Worm (Caenorhabditis elegans) whole organism, late embryonic: ENCODE measurements around the gene nemt-1.
A peak's percentile ranks its signal among the peaks of the same experiment; 100 is the strongest.

Experiments used
- C08G9.2 ChIP-seq: sonication (generic microtip); optimal IDR thresholded peaks from 2 replicates; lab custom pipeline; 2016; ENCODE audit warnings: mild to moderate bottlenecking, missing genetic modification characterization, moderate library complexity, missing compliant biosample characterization
- T23F11.4 ChIP-seq: fragments of 200-800 bp; sonication (Bioruptor generic); optimal IDR thresholded peaks from 2 replicates; lab custom pipeline; 2018; ENCODE audit warnings: mild to moderate bottlenecking, missing genetic modification characterization, missing compliant biosample characterization
- ceh-2 ChIP-seq: sonication (generic microtip); optimal IDR thresholded peaks from 2 replicates; lab custom pipeline; 2016; ENCODE audit warnings: missing genotype, missing genetic modification characterization, missing compliant biosample characterization
- ceh-24 ChIP-seq: sonication (generic microtip); optimal IDR thresholded peaks from 2 replicates; lab custom pipeline; 2016; ENCODE audit warnings: mild to moderate bottlenecking, missing genetic modification characterization, missing compliant biosample characterization
- ceh-31 ChIP-seq: sonication (generic microtip); optimal IDR thresholded peaks from 2 replicates; lab custom pipeline; 2016; ENCODE audit warnings: missing genetic modification characterization, missing compliant biosample characterization
- ceh-34 ChIP-seq: sonication (generic microtip); optimal IDR thresholded peaks from 2 replicates; lab custom pipeline; 2016; ENCODE audit warnings: mild to moderate bottlenecking, missing genetic modification characterization, missing compliant biosample characterization
- ceh-45 ChIP-seq: fragments of 200-800 bp; sonication (Bioruptor generic); IDR thresholded peaks from 2 replicates; pipeline ENCODE4 v1.3.6; 2022; ENCODE audit warnings: missing genetic modification reagents, missing genetic modification characterization, missing compliant biosample characterization
- ceh-9 ChIP-seq: sonication (generic microtip); optimal IDR thresholded peaks from 2 replicates; lab custom pipeline; 2016; ENCODE audit warnings: mild to moderate bottlenecking, missing genetic modification characterization, inconsistent platforms, missing compliant biosample characterization
- dmd-4 ChIP-seq: sonication (generic microtip); optimal IDR thresholded peaks from 2 replicates; lab custom pipeline; 2016; ENCODE audit warnings: borderline replicate concordance, missing genetic modification characterization, missing compliant biosample characterization
- elt-2 ChIP-seq: sonication (generic microtip); optimal IDR thresholded peaks from 2 replicates; lab custom pipeline; 2016; ENCODE audit warnings: missing genetic modification reagents, missing genetic modification characterization, missing compliant biosample characterization
- fax-1 ChIP-seq: sonication (generic microtip); optimal IDR thresholded peaks from 2 replicates; lab custom pipeline; 2016; ENCODE audit warnings: missing genotype, missing genetic modification characterization, missing compliant biosample characterization
- fkh-6 ChIP-seq: sonication (generic microtip); optimal IDR thresholded peaks from 2 replicates; lab custom pipeline; 2016; ENCODE audit warnings: missing genetic modification characterization, missing compliant biosample characterization
- gmeb-2 ChIP-seq: sonication (generic microtip); optimal IDR thresholded peaks from 2 replicates; lab custom pipeline; 2016; ENCODE audit warnings: missing genetic modification characterization, inconsistent platforms, missing compliant biosample characterization
- hlh-13 ChIP-seq: fragments of 200-800 bp; sonication (Bioruptor generic); optimal IDR thresholded peaks from 2 replicates; lab custom pipeline; 2018; ENCODE audit warnings: mild to moderate bottlenecking, missing genetic modification characterization, missing compliant biosample characterization
- hlh-15 ChIP-seq: sonication (generic microtip); optimal IDR thresholded peaks from 2 replicates; lab custom pipeline; 2016; ENCODE audit warnings: missing genetic modification characterization, missing compliant biosample characterization
- hlh-30 ChIP-seq: sonication (generic microtip); optimal IDR thresholded peaks from 2 replicates; lab custom pipeline; 2017; ENCODE audit warnings: antibody characterized with exemption, missing genetic modification characterization, missing compliant biosample characterization; ENCODE audit not compliant: insufficient read depth
- hlh-6 ChIP-seq: sonication (generic microtip); optimal IDR thresholded peaks from 2 replicates; lab custom pipeline; 2016; ENCODE audit warnings: missing genotype, missing genetic modification characterization, missing compliant biosample characterization
- hlh-8 ChIP-seq: sonication (generic microtip); optimal IDR thresholded peaks from 2 replicates; lab custom pipeline; 2016; ENCODE audit warnings: missing genotype, missing genetic modification characterization, missing compliant biosample characterization
- lim-6 ChIP-seq: sonication (generic microtip); optimal IDR thresholded peaks from 2 replicates; lab custom pipeline; 2016; ENCODE audit warnings: missing genetic modification characterization, missing compliant biosample characterization
- lin-11 ChIP-seq: fragments of 200-800 bp; sonication (Bioruptor generic); optimal IDR thresholded peaks from 2 replicates; lab custom pipeline; 2018; ENCODE audit warnings: mild to moderate bottlenecking, missing genetic modification characterization, missing compliant biosample characterization
- madf-2 ChIP-seq: sonication (generic microtip); optimal IDR thresholded peaks from 2 replicates; lab custom pipeline; 2017; ENCODE audit warnings: missing genetic modification characterization, missing compliant biosample characterization
- nhr-11 ChIP-seq: fragments of 150-350 bp; optimal IDR thresholded peaks from 2 replicates; lab custom pipeline; 2014; ENCODE audit warnings: missing biosample characterization, missing genetic modification characterization
- odd-2 ChIP-seq: sonication (generic microtip); optimal IDR thresholded peaks from 2 replicates; lab custom pipeline; 2017; ENCODE audit warnings: antibody characterized with exemption, mild to moderate bottlenecking, missing genetic modification characterization, missing compliant biosample characterization
- pag-3 ChIP-seq: sonication (generic microtip); optimal IDR thresholded peaks from 2 replicates; lab custom pipeline; 2016; ENCODE audit warnings: missing compliant biosample characterization, missing genetic modification characterization, borderline replicate concordance
- pax-1 ChIP-seq: fragments of 150-350 bp; optimal IDR thresholded peaks from 2 replicates; lab custom pipeline; 2014; ENCODE audit warnings: missing biosample characterization, missing genetic modification characterization
- pha-2 ChIP-seq: sonication (generic microtip); optimal IDR thresholded peaks from 2 replicates; lab custom pipeline; 2017; ENCODE audit warnings: mild to moderate bottlenecking, missing genetic modification characterization, missing compliant biosample characterization
- pha-4 ChIP-seq: fragments of 150-350 bp; optimal IDR thresholded peaks from 2 replicates; lab custom pipeline; 2018; ENCODE audit warnings: missing biosample characterization, missing genetic modification reagents, missing genetic modification characterization
- pqm-1 ChIP-seq: sonication (generic microtip); optimal IDR thresholded peaks from 2 replicates; lab custom pipeline; 2016; ENCODE audit warnings: missing genetic modification characterization, missing compliant biosample characterization
- pros-1 ChIP-seq: fragments of 150-350 bp; optimal IDR thresholded peaks from 2 replicates; lab custom pipeline; 2014; ENCODE audit warnings: missing biosample characterization, missing genetic modification reagents, missing genetic modification characterization
- ref-2 ChIP-seq: sonication (generic microtip); optimal IDR thresholded peaks from 2 replicates; lab custom pipeline; 2016; ENCODE audit warnings: missing genetic modification characterization, missing compliant biosample characterization
- rnt-1 ChIP-seq: sonication (generic microtip); optimal IDR thresholded peaks from 2 replicates; lab custom pipeline; 2016; ENCODE audit warnings: missing genetic modification characterization, missing compliant biosample characterization
- sdc-2 ChIP-seq: sonication (generic microtip); optimal IDR thresholded peaks from 2 replicates; lab custom pipeline; 2016; ENCODE audit warnings: missing genotype, missing genetic modification characterization, missing compliant biosample characterization
- sox-2 ChIP-seq: fragments of 200-800 bp; sonication (Bioruptor generic); IDR thresholded peaks from 2 replicates; pipeline ENCODE4 v1.3.6; 2022; ENCODE audit warnings: missing genetic modification reagents, missing genetic modification characterization, missing compliant biosample characterization
- sox-4 ChIP-seq: sonication (generic microtip); optimal IDR thresholded peaks from 2 replicates; lab custom pipeline; 2017; ENCODE audit warnings: mild to moderate bottlenecking, missing genetic modification characterization, inconsistent platforms, missing compliant biosample characterization
- tbx-7 ChIP-seq: sonication (generic microtip); optimal IDR thresholded peaks from 2 replicates; lab custom pipeline; 2016; ENCODE audit warnings: missing genotype, missing genetic modification characterization, missing compliant biosample characterization
- ttx-3 ChIP-seq: sonication (generic microtip); optimal IDR thresholded peaks from 2 replicates; lab custom pipeline; 2016; ENCODE audit warnings: missing genetic modification reagents, missing genetic modification characterization, missing compliant biosample characterization
- unc-42 ChIP-seq: sonication (generic microtip); optimal IDR thresholded peaks from 2 replicates; lab custom pipeline; 2016; ENCODE audit warnings: missing genotype, missing genetic modification characterization, missing compliant biosample characterization
- unc-55 ChIP-seq: sonication (generic microtip); optimal IDR thresholded peaks from 2 replicates; lab custom pipeline; 2017; ENCODE audit warnings: missing biosample characterization, missing genetic modification reagents, missing genetic modification characterization
- ztf-16 ChIP-seq: sonication (generic microtip); optimal IDR thresholded peaks from 2 replicates; lab custom pipeline; 2017; ENCODE audit warnings: missing genetic modification characterization, missing compliant biosample characterization

The nemt-1 gene

DNA sequence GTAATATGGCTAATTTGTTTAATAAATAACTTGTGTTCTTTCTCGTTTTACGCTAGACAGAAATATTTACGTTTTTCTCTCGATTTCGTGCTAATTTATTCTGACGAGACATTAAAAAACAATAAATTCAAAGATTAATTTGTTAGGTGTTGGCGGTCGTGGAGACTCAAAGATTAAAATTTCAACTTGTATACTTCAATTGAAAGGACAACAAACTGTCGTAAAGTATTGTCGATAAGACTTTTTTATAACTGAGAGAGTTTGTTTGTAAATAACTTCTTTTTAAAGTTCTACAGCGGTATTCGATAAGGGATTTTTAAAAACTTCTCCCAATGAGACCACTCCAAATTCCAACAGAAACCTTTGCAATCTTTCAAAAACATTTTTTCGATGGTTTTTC, 34.5 kb upstream of the nemt-1 start:
- TF ChIP-seq lin-11 (tag; lab: Kevin White, UChicago): no peak
- TF ChIP-seq ceh-9 (tag; lab: Kevin White, UChicago): no peak
- TF ChIP-seq unc-55 (GFP tag; lab: Kevin White, UChicago): no peak
- TF ChIP-seq ceh-45 (GFP tag; lab: Robert Waterston, UW): no peak
- TF ChIP-seq ceh-2 (tag; lab: Kevin White, UChicago): no peak
- TF ChIP-seq pros-1 (tag; lab: Kevin White, UChicago): no peak
- TF ChIP-seq hlh-15 (tag; lab: Kevin White, UChicago): no peak
- TF ChIP-seq ttx-3: no peak
- TF ChIP-seq sdc-2 (tag; lab: Kevin White, UChicago): no peak
- TF ChIP-seq hlh-13 (GFP tag; lab: Kevin White, UChicago): no peak
- TF ChIP-seq sox-4 (tag; lab: Kevin White, UChicago): no peak
- TF ChIP-seq hlh-8 (tag; lab: Kevin White, UChicago): no peak
- no peak for TF ChIP-seq nhr-11 (tag; lab: Kevin White, UChicago)
- no peak for TF ChIP-seq pqm-1
- no peak for TF ChIP-seq lim-6 (tag; lab: Kevin White, UChicago)
- TF ChIP-seq tbx-7 (tag; lab: Kevin White, UChicago): no peak
- TF ChIP-seq ceh-31: no peak
- TF ChIP-seq odd-2 (tag; lab: Kevin White, UChicago): no peak
- TF ChIP-seq hlh-6 (tag; lab: Kevin White, UChicago): no peak
- no peak for TF ChIP-seq C08G9.2 (tag; lab: Kevin White, UChicago)

DNA sequence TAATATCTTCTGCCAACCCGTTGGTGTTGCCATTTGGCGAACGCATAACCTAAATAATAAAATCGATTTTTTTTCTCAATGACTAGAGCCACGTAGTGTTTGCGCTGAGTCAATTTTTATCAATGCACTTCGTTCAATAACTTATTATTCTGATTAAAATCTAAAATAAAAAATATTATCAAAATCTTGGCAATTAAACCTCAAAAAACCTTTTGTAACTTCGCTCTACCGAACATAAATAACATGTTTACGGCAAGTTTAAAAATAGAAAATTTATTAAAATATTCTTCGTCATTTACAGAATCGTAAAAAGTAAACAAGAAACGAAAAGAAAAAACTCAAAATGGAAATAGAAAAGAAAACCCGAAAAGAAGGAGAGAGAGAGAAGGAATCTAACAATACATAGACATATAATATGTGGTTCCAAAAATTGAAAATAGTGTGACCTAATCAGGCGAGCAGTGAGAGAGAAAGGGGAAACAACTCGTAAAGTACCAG, 23.9 kb upstream of the nemt-1 start, which contains the start of gene pigc-1:
pigc-1 (minus strand) TSS at position 51 of the 498 bp plus-strand sequence.
- TF ChIP-seq unc-42 (tag; lab: Kevin White, UChicago) (peak; percentile 8), hlh-30 (tag; lab: Kevin White, UChicago) (no peak)

DNA sequence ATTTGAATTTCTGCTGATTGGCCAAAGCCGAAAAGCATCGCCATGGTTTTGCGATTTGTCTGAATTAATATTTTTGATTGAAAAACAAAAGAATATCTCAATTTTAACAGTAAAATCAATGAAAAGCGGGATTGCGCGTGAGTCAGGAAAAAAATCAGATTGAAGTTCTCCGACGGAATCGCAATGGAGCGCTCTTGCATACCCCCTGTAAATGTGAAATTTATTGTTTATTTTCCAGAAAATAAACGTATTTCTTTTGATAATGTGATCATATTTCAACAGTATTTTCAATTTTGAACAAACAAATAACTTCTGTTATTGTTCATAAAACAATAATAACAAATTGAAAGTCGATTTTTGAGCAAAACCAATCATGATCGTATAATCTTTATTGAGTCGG, 22.4 kb upstream of the nemt-1 start, which contains the start of gene vps-26:
vps-26 (minus strand) TSS at position 200 of the 400 bp plus-strand sequence.
- no peak for TF ChIP-seq pha-4 (tag; lab: Kevin White, UChicago)
- no peak for TF ChIP-seq ceh-34 (tag; lab: Kevin White, UChicago)
- no peak for TF ChIP-seq C08G9.2 (tag; lab: Kevin White, UChicago)
- TF ChIP-seq gmeb-2 (tag; lab: Kevin White, UChicago): no peak
- no peak for TF ChIP-seq pag-3 (tag; lab: Kevin White, UChicago)
- no peak for TF ChIP-seq ceh-31
- no peak for TF ChIP-seq T23F11.4 (GFP tag; lab: Kevin White, UChicago)
- no peak for TF ChIP-seq rnt-1 (tag; lab: Kevin White, UChicago)
- TF ChIP-seq ref-2: no peak
- no peak for TF ChIP-seq unc-42 (tag; lab: Kevin White, UChicago)
- no peak for TF ChIP-seq dmd-4 (tag; lab: Kevin White, UChicago)
- TF ChIP-seq elt-2 (tag; lab: Kevin White, UChicago): no peak

DNA sequence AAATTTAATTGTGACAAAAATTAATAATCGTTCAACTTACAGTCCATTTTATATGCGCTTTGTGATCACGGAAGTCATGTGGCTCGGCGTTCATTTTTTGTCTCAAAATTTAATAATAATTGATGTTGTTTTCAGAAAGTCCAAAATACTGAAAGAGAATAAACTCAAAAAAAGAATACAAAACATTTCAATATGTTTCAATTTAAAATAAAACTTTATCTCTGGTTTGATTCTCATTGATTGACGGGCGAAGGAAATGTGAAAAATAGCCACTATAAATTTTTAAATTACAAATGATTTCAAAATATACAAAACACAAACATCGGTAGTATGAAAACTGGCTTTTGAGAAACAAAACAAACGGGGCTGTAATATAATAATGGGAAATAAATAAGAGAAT, 20.0 kb upstream of the nemt-1 start, which contains the start of gene T20D3.6:
T20D3.6 (minus strand) TSS at position 101 of the 400 bp plus-strand sequence.
- no peak for TF ChIP-seq fax-1
- no peak for TF ChIP-seq fkh-6 (tag; lab: Kevin White, UChicago)
- TF ChIP-seq ttx-3: no peak
- no peak for TF ChIP-seq madf-2
- no peak for TF ChIP-seq pag-3 (tag; lab: Kevin White, UChicago)
- TF ChIP-seq ztf-16 (tag; lab: Kevin White, UChicago): no peak
- no peak for TF ChIP-seq pax-1 (tag; lab: Kevin White, UChicago)
- no peak for TF ChIP-seq pqm-1
- no peak for TF ChIP-seq sox-2 (GFP tag; lab: Robert Waterston, UW)
- TF ChIP-seq pha-2 (tag; lab: Kevin White, UChicago): no peak
- no peak for TF ChIP-seq ceh-24
- TF ChIP-seq, all 69 proteins: peak for 0
